Worm (Caenorhabditis elegans): ENCODE measurements around the gene pqn-13.
A peak's percentile ranks its signal among the peaks of the same experiment; 100 is the strongest.

pqn-13 gene

DNA sequence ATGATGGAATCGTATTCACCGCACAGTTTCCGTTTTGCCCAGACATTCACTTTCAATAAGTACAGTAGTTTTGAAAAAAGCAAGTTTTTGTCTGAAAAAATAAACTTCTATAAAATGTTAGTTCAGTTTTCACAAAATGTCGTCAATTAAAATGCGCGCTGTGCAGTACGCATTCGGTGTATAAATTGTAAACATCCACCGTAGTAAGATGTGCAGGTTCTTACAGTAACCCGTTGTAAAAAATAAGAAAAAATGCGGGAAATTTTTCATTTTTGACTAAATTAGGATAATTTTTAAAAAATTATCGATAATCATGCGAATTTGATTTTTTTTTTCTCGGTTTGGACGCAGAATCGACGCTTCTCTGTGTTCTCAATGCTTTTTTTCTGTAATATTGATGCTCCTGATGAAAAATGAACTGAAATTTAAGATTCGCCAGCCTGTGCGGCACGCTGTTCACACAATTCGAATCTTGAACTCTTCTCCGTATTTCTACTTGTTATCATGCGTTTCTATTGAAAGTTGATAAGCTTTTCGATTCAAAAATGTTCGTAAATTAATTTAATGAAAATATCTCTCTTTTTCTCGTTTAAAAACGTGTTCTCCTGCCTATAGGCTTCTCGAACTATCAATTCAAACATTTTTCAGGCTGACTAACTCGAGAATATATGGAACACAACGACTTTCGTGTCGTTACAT lies 41.5 kb upstream of the pqn-13 start, which contains the start of gene rga-3 (continued):
- TF ChIP-seq F23B12.7 (tag; optimal IDR thresholded peaks at IDR 0.05; ENCODE audit: insufficient read depth) (peak; percentile 49), xnd-1 (tag; optimal IDR thresholded peaks at IDR 0.05) (peak; percentile 97), nfya-1 (tag; optimal IDR thresholded peaks at IDR 0.05; ENCODE audit: borderline replicate concordance, insufficient read depth) (no peak), hmg-20 (GFP tag; IDR thresholded peaks at IDR 0.05) (no peak), B0336.3 (GFP tag; IDR thresholded peaks at IDR 0.05) (peak; percentile 85), ceh-58 (GFP tag; IDR thresholded peaks at IDR 0.05) (no peak), snpc-1.3 (tag; optimal IDR thresholded peaks at IDR 0.05; ENCODE audit: insufficient read depth) (peak; percentile 93), ekl-4 (GFP tag; IDR thresholded peaks at IDR 0.05) (peak; percentile 87), fkh-3 (tag; optimal IDR thresholded peaks at IDR 0.05) (no peak), ama-1 (optimal IDR thresholded peaks at IDR 0.05) (no peak), ama-1 (GFP tag; optimal IDR thresholded peaks at IDR 0.05) (peak in 1 of 2 experiments; percentile 10), dpl-1 (GFP tag; optimal IDR thresholded peaks at IDR 0.05) (peak; percentile 95), D2030.7 (GFP tag; IDR thresholded peaks at IDR 0.05) (peak; percentile 98), sptf-2 (GFP tag; optimal IDR thresholded peaks at IDR 0.05) (no peak), hlh-26 (GFP tag; conservative IDR thresholded peaks at IDR 0.05) (no peak), B0261.1 (tag; optimal IDR thresholded peaks at IDR 0.05) (no peak), tlf-1 (GFP tag; optimal IDR thresholded peaks at IDR 0.05) (peak; percentile 91), madf-10 (tag; optimal IDR thresholded peaks at IDR 0.05) (no peak), Y53F4B.3 (GFP tag; IDR thresholded peaks at IDR 0.05) (peak; percentile 58; the same call in 1 of the 2 replicates), mxl-1 (tag; optimal IDR thresholded peaks at IDR 0.05) (no peak), F57A8.1 (GFP tag; optimal IDR thresholded peaks at IDR 0.05) (no peak), C17E4.6 (GFP tag; IDR thresholded peaks at IDR 0.05) (peak; percentile 79), lsl-1 (GFP tag; optimal IDR thresholded peaks at IDR 0.05) (peak; percentile 100), ceh-91 (GFP tag; IDR thresholded peaks at IDR 0.05) (peak; percentile 99), lag-1 (GFP tag; IDR thresholded peaks at IDR 0.05) (no peak), nfyb-1 (GFP tag; IDR thresholded peaks at IDR 0.05) (no peak), F22D6.2 (tag; optimal IDR thresholded peaks at IDR 0.05) (no peak), C06A6.2 (GFP tag; conservative IDR thresholded peaks at IDR 0.05) (no peak), dpff-1 (tag; optimal IDR thresholded peaks at IDR 0.05) (no peak), ztf-28 (GFP tag; IDR thresholded peaks at IDR 0.05) (peak; percentile 90), nhr-27 (tag; optimal IDR thresholded peaks at IDR 0.05) (no peak), attf-3 (GFP tag; conservative IDR thresholded peaks at IDR 0.05) (peak; percentile 86), rpc-1 (optimal IDR thresholded peaks at IDR 0.05) (no peak), rpc-1 (tag; optimal IDR thresholded peaks at IDR 0.05) (peak; percentile 15), dox-1 (GFP tag; IDR thresholded peaks at IDR 0.05) (peak; percentile 91), snpc-1.1 (tag; optimal IDR thresholded peaks at IDR 0.05; ENCODE audit: insufficient read depth) (peak; percentile 82), egrh-3 (GFP tag; IDR thresholded peaks at IDR 0.05) (0 out of 2 replicates have a peak, but pooled peaks have one; percentile 7), Y67H2A.10 (GFP tag; conservative IDR thresholded peaks at IDR 0.05) (0 out of 2 replicates have a peak, but pooled peaks have one; percentile 23), gei-17 (GFP tag; optimal IDR thresholded peaks at IDR 0.05) (no peak), hmg-1.2 (GFP tag; IDR thresholded peaks at IDR 0.05) (peak; percentile 60), nhr-80 (tag; optimal IDR thresholded peaks at IDR 0.05) (no peak), lir-1 (GFP tag; conservative IDR thresholded peaks at IDR 0.05) (no peak; the same call in 1 of the 2 replicates), K11D2.4 (GFP tag; IDR thresholded peaks at IDR 0.05) (no peak), nhr-179 (tag; optimal IDR thresholded peaks at IDR 0.05) (no peak), rec-8 (tag; optimal IDR thresholded peaks at IDR 0.05) (no peak), pbrm-1 (GFP tag; IDR thresholded peaks at IDR 0.05) (peak; percentile 78), aptf-3 (GFP tag; IDR thresholded peaks at IDR 0.05) (no peak), hsf-1 (GFP tag; IDR thresholded peaks at IDR 0.05) (peak; percentile 82)

All from whole organism, young adult.